Fruit fly (Drosophila melanogaster) whole organism, embryonic: ENCODE results near the gene CG9270.
A peak's percentile ranks its signal among the peaks of the same experiment; 100 is the strongest.

Experiments used
- ATbp ChIP-seq: fragments of 200-800 bp; sonication (Bioruptor generic); optimal IDR thresholded peaks from 2 replicates; lab custom pipeline; 2017; ENCODE audit warnings: missing biosample characterization, mild to moderate bottlenecking, missing genetic modification characterization, missing genetic modification reagents
- Abd-B ChIP-seq: fragments of 200-800 bp; sonication (Bioruptor generic); optimal IDR thresholded peaks from 2 replicates; lab custom pipeline; 2018; ENCODE audit warnings: missing biosample characterization, mild to moderate bottlenecking, missing genetic modification characterization, moderate library complexity
- CG10267 ChIP-seq: fragments of 200-800 bp; sonication (Bioruptor generic); optimal IDR thresholded peaks from 2 replicates; lab custom pipeline; 2018; ENCODE audit warnings: missing biosample characterization, mild to moderate bottlenecking, missing genetic modification characterization, moderate library complexity
- CG10959 ChIP-seq: fragments of 200-800 bp; sonication (Bioruptor generic); IDR thresholded peaks from 2 replicates; pipeline ENCODE4 v1.3.6; 2022; ENCODE audit warnings: missing biosample characterization, missing genetic modification characterization
- CG11398 ChIP-seq: fragments of 200-800 bp; sonication (Bioruptor generic); optimal IDR thresholded peaks from 2 replicates; lab custom pipeline; 2016; ENCODE audit warnings: missing biosample characterization, missing genetic modification characterization
- CG13775 ChIP-seq: fragments of 200-800 bp; sonication (Bioruptor generic); optimal IDR thresholded peaks from 3 replicates; lab custom pipeline; 2017; ENCODE audit warnings: missing biosample characterization, mild to moderate bottlenecking, missing genetic modification characterization
- CG17328 ChIP-seq: fragments of 200-800 bp; sonication (Bioruptor generic); IDR thresholded peaks from 2 replicates; pipeline ENCODE4 v1.3.6; 2022; ENCODE audit warnings: missing biosample characterization, missing genetic modification characterization
- CG17612 ChIP-seq: fragments of 200-800 bp; sonication (Bioruptor generic); IDR thresholded peaks from 2 replicates; pipeline ENCODE4 v1.3.6; 2022; ENCODE audit warnings: missing biosample characterization, missing genetic modification characterization
- CG18262 ChIP-seq: fragments of 200-800 bp; optimal IDR thresholded peaks from 3 replicates; lab custom pipeline; 2019; ENCODE audit warnings: missing biosample characterization, mild to moderate bottlenecking, missing genetic modification characterization, moderate library complexity
- CG18764 ChIP-seq: fragments of 200-800 bp; sonication (Bioruptor generic); optimal IDR thresholded peaks from 3 replicates; lab custom pipeline; 2016; ENCODE audit warnings: missing biosample characterization, missing genetic modification characterization
- CG2116 ChIP-seq: fragments of 200-800 bp; sonication (Bioruptor generic); optimal IDR thresholded peaks from 3 replicates; lab custom pipeline; 2018; ENCODE audit warnings: missing biosample characterization, mild to moderate bottlenecking, missing genetic modification characterization
- CG30431 ChIP-seq: fragments of 200-800 bp; sonication (Bioruptor generic); optimal IDR thresholded peaks from 2 replicates; lab custom pipeline; 2017; ENCODE audit warnings: missing biosample characterization, missing genetic modification characterization
- CG4282 ChIP-seq: fragments of 200-800 bp; sonication (Bioruptor generic); optimal IDR thresholded peaks from 2 replicates; lab custom pipeline; 2016; ENCODE audit warnings: missing biosample characterization, missing genetic modification characterization
- CG4730 ChIP-seq: fragments of 200-800 bp; sonication (Bioruptor generic); IDR thresholded peaks from 2 replicates; pipeline ENCODE4 v1.3.6; 2022; ENCODE audit warnings: missing biosample characterization, missing genetic modification characterization
- CG6765 ChIP-seq: fragments of 200-800 bp; sonication (Bioruptor generic); optimal IDR thresholded peaks from 3 replicates; lab custom pipeline; 2017; ENCODE audit warnings: missing biosample characterization, mild to moderate bottlenecking, missing genetic modification characterization
- CG7745 ChIP-seq: fragments of 200-800 bp; sonication (Bioruptor generic); optimal IDR thresholded peaks from 2 replicates; lab custom pipeline; 2018; ENCODE audit warnings: missing biosample characterization, mild to moderate bottlenecking, missing genetic modification characterization, moderate library complexity
- CG7786 ChIP-seq: fragments of 200-800 bp; sonication (Bioruptor generic); optimal IDR thresholded peaks from 2 replicates; lab custom pipeline; 2016; ENCODE audit warnings: missing biosample characterization, missing genetic modification characterization
- CG8478 ChIP-seq: fragments of >200 bp; optimal IDR thresholded peaks from 2 replicates; lab custom pipeline; 2018
- Camta ChIP-seq: fragments of 200-800 bp; sonication (Bioruptor generic); optimal IDR thresholded peaks from 2 replicates; lab custom pipeline; 2016; ENCODE audit warnings: missing biosample characterization, missing genetic modification characterization
- Elba2 ChIP-seq: fragments of 200-800 bp; sonication (Bioruptor generic); optimal IDR thresholded peaks from 3 replicates; lab custom pipeline; 2016; ENCODE audit warnings: missing biosample characterization, missing genetic modification characterization
- Fer3 ChIP-seq: fragments of 200-800 bp; sonication (Bioruptor generic); optimal IDR thresholded peaks from 2 replicates; lab custom pipeline; 2018; ENCODE audit warnings: missing biosample characterization, mild to moderate bottlenecking, missing genetic modification characterization, moderate library complexity
- HHEX ChIP-seq: fragments of 200-800 bp; sonication (Bioruptor generic); optimal IDR thresholded peaks from 3 replicates; lab custom pipeline; 2017; ENCODE audit warnings: missing biosample characterization, mild to moderate bottlenecking, missing genetic modification characterization, missing genetic modification reagents
- HLH3B ChIP-seq: fragments of 200-800 bp; sonication (Bioruptor generic); IDR thresholded peaks from 2 replicates; pipeline ENCODE4 v1.3.6; 2022; ENCODE audit warnings: missing biosample characterization, missing genetic modification characterization
- Hsf ChIP-seq: fragments of 200-800 bp; sonication (Bioruptor generic); optimal IDR thresholded peaks from 3 replicates; lab custom pipeline; 2016; ENCODE audit warnings: missing biosample characterization, missing genetic modification characterization
- NK7.1 ChIP-seq: fragments of 200-800 bp; sonication (Bioruptor generic); optimal IDR thresholded peaks from 3 replicates; lab custom pipeline; 2016; ENCODE audit warnings: missing biosample characterization, missing genetic modification characterization
- Oaz ChIP-seq: fragments of 200-800 bp; sonication (Bioruptor generic); IDR thresholded peaks from 2 replicates; pipeline ENCODE4 v1.3.6; 2022; ENCODE audit warnings: missing biosample characterization, missing genetic modification characterization
- Ptx1 ChIP-seq: fragments of 200-800 bp; sonication (Bioruptor generic); IDR thresholded peaks from 2 replicates; pipeline ENCODE4 v1.3.6; 2022; ENCODE audit warnings: missing biosample characterization, missing genetic modification characterization
- Side ChIP-seq: fragments of 200-800 bp; sonication (Bioruptor generic); optimal IDR thresholded peaks from 2 replicates; lab custom pipeline; 2016; ENCODE audit warnings: missing biosample characterization, missing genetic modification characterization
- Six4 ChIP-seq: fragments of 200-800 bp; sonication (Bioruptor generic); optimal IDR thresholded peaks from 2 replicates; lab custom pipeline; 2016; ENCODE audit warnings: missing biosample characterization, missing genetic modification characterization
- Sox102F ChIP-seq: fragments of 200-800 bp; sonication (Bioruptor generic); optimal IDR thresholded peaks from 2 replicates; lab custom pipeline; 2018; ENCODE audit warnings: missing biosample characterization, mild to moderate bottlenecking, missing genetic modification characterization, moderate library complexity
- Sry-δ ChIP-seq: fragments of 200-800 bp; sonication (Bioruptor generic); optimal IDR thresholded peaks from 2 replicates; lab custom pipeline; 2016; ENCODE audit warnings: missing biosample characterization, missing genetic modification characterization
- Tbp ChIP-seq: fragments of >200 bp; optimal IDR thresholded peaks from 2 replicates; lab custom pipeline; 2018; ENCODE audit warnings: missing biosample characterization, missing genetic modification characterization
- YL-1 ChIP-seq: fragments of 200-800 bp; sonication (Bioruptor generic); optimal IDR thresholded peaks from 3 replicates; lab custom pipeline; 2017; ENCODE audit warnings: missing biosample characterization, mild to moderate bottlenecking, missing genetic modification characterization
- ap ChIP-seq: fragments of 200-800 bp; sonication (Bioruptor generic); IDR thresholded peaks from 2 replicates; pipeline ENCODE4 v1.3.6; 2022; ENCODE audit warnings: missing biosample characterization, missing genetic modification characterization
- ato ChIP-seq: fragments of 200-800 bp; sonication (Bioruptor generic); IDR thresholded peaks from 2 replicates; pipeline ENCODE4 v1.3.6; 2022; ENCODE audit warnings: missing biosample characterization, missing genetic modification characterization; ENCODE audit not compliant: partially characterized antibody
- bowl ChIP-seq: fragments of 200-800 bp; sonication (Bioruptor generic); IDR thresholded peaks from 2 replicates; pipeline ENCODE4 v1.3.6; 2022; ENCODE audit warnings: missing biosample characterization, missing genetic modification characterization
- chm ChIP-seq: fragments of 200-800 bp; sonication (Bioruptor generic); IDR thresholded peaks from 2 replicates; pipeline ENCODE4 v1.3.6; 2022; ENCODE audit warnings: missing biosample characterization, missing genetic modification characterization
- chn ChIP-seq: fragments of 200-800 bp; sonication (Bioruptor generic); optimal IDR thresholded peaks from 2 replicates; lab custom pipeline; 2016; ENCODE audit warnings: missing biosample characterization, missing genetic modification characterization
- cwo ChIP-seq: fragments of 200-800 bp; sonication (Bioruptor generic); optimal IDR thresholded peaks from 3 replicates; lab custom pipeline; 2017; ENCODE audit warnings: missing biosample characterization, missing genetic modification characterization, mild to moderate bottlenecking, moderate library complexity, missing genetic modification reagents
- gcm2 ChIP-seq: fragments of 200-800 bp; sonication (Bioruptor generic); optimal IDR thresholded peaks from 2 replicates; lab custom pipeline; 2016; ENCODE audit warnings: missing biosample characterization, missing genetic modification characterization
- gro ChIP-seq: fragments of 200-800 bp; sonication (Bioruptor generic); optimal IDR thresholded peaks from 2 replicates; lab custom pipeline; 2016; ENCODE audit warnings: missing biosample characterization, missing genetic modification characterization
- hkb ChIP-seq, 2 experiments: fragments of 200-800 bp in 1 of 2; fragments of >200 bp in 1 of 2; sonication (Bioruptor generic) in 1 of 2; IDR thresholded peaks in 1 of 2; optimal IDR thresholded peaks in 1 of 2; 2 replicates each; pipeline versions ENCODE4 v1.3.6 to Lab custom; 2017 to 2022; ENCODE audit warnings: missing biosample characterization in 1 of 2, missing genetic modification characterization in 1 of 2
- kni ChIP-seq: fragments of 200-800 bp; sonication (Bioruptor generic); optimal IDR thresholded peaks from 3 replicates; lab custom pipeline; 2017; ENCODE audit warnings: mild to moderate bottlenecking, missing biosample characterization, missing genetic modification reagents, missing genetic modification characterization
- knrl ChIP-seq: fragments of 200-800 bp; sonication (Bioruptor generic); IDR thresholded peaks from 3 replicates; pipeline ENCODE4 v1.3.6; 2022; ENCODE audit warnings: missing biosample characterization, missing genetic modification characterization; ENCODE audit not compliant: partially characterized antibody
- lilli ChIP-seq: fragments of 200-800 bp; sonication (Bioruptor generic); optimal IDR thresholded peaks from 3 replicates; lab custom pipeline; 2016; ENCODE audit warnings: missing biosample characterization, missing genetic modification characterization
- luna ChIP-seq: fragments of 200-800 bp; sonication (Bioruptor generic); optimal IDR thresholded peaks from 2 replicates; lab custom pipeline; 2016; ENCODE audit warnings: missing biosample characterization, missing genetic modification characterization
- nom ChIP-seq: fragments of 200-800 bp; sonication (Bioruptor generic); optimal IDR thresholded peaks from 2 replicates; lab custom pipeline; 2017; ENCODE audit warnings: missing biosample characterization, missing genetic modification characterization, mild to moderate bottlenecking, moderate library complexity, missing genetic modification reagents
- repo ChIP-seq: fragments of 200-800 bp; sonication (Bioruptor generic); optimal IDR thresholded peaks from 2 replicates; lab custom pipeline; 2016; ENCODE audit warnings: missing biosample characterization, missing genetic modification characterization
- so ChIP-seq: fragments of 200-800 bp; sonication (Bioruptor generic); IDR thresholded peaks from 3 replicates; pipeline ENCODE4 v1.3.6; 2022; ENCODE audit warnings: missing biosample characterization, missing genetic modification characterization
- toy ChIP-seq: fragments of 200-800 bp; sonication (Bioruptor generic); IDR thresholded peaks from 2 replicates; pipeline ENCODE4 v1.3.6; 2022; ENCODE audit warnings: missing biosample characterization, missing genetic modification characterization
- wor ChIP-seq: fragments of 200-800 bp; sonication (Bioruptor generic); IDR thresholded peaks from 2 replicates; pipeline ENCODE4 v1.3.6; 2022; ENCODE audit warnings: missing biosample characterization, missing genetic modification characterization

Gene CG9270

DNA sequence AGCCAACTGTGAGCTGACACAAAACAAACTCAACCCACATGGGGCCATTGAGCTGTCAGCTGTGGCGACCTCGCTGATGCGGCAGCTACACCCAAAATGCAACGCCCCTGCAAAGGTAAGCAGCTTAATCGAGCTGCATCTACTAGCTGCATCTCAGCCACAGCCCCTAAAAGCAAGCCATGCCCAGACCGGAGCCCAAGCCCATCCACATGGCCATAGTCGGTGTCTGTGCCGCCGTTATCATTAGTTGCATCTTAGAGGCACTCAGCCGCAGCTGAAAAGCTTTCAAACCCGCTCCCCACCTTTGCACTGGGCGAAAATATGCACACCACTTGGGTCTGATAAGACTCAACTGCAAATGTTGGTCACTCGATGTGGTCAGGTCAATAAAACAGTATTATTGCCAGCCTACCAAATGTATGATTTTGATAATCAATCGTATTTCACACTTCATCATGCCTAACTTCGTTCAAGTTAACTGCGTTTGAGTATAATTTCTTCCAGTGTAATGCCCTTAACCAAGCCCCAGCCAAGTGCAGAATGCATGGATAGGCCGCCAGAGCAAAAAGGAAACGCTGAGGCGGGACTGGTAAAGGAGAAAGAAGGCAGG, 40.2 kb upstream of the CG9270 start (continued):
- TF ChIP-seq repo (no peak), CG4282 (GFP tag; lab: Kevin White, UChicago) (no peak), cwo (GFP tag; lab: Kevin White, UChicago) (no peak), ap (no peak), toy (GFP tag; lab: Robert Waterston, UW) (no peak), Six4 (GFP tag; lab: Kevin White, UChicago) (peak; percentile 34), Hsf (GFP tag; lab: Kevin White, UChicago) (peak; percentile 49), CG7786 (GFP tag; lab: Kevin White, UChicago) (no peak), CG18764 (GFP tag; lab: Kevin White, UChicago) (peak; percentile 1), CG17612 (GFP tag; lab: Robert Waterston, UW) (no peak), CG8478 (lab: Kevin White, UChicago) (no peak), CG10267 (peak; percentile 34), Side (no peak), NK7.1 (no peak), lilli (peak; percentile 30), Abd-B (GFP tag; lab: Kevin White, UChicago) (no peak), CG4730 (GFP tag; lab: Robert Waterston, UW) (no peak), so (no peak), CG17328 (GFP tag; lab: Robert Waterston, UW) (peak; percentile 69), CG13775 (GFP tag; lab: Kevin White, UChicago) (no peak), kni (GFP tag; lab: Kevin White, UChicago) (no peak), chm (GFP tag; lab: Robert Waterston, UW) (no peak), CG7745 (tag; lab: Kevin White, UChicago) (no peak), bowl (GFP tag; lab: Robert Waterston, UW) (no peak), CG11398 (no peak), CG10959 (peak; percentile 31; the same call in 1 of the 2 replicates), ato (GFP tag; lab: Robert Waterston, UW) (no peak), ATbp (GFP tag; lab: Kevin White, UChicago) (peak; percentile 70), CG6765 (GFP tag; lab: Kevin White, UChicago) (no peak), Ptx1 (GFP tag; lab: Robert Waterston, UW) (0 out of 2 replicates have a peak, but pooled peaks have one; percentile 40), knrl (no peak), Elba2 (GFP tag; lab: Kevin White, UChicago) (no peak), CG30431 (GFP tag; lab: Kevin White, UChicago) (peak; percentile 45), Oaz (no peak), gcm2 (GFP tag; lab: Kevin White, UChicago) (no peak), HHEX (GFP tag; lab: Kevin White, UChicago) (peak; percentile 26), Sry-δ (GFP tag; lab: Kevin White, UChicago) (no peak), Fer3 (tag; lab: Kevin White, UChicago) (no peak), CG2116 (GFP tag; lab: Kevin White, UChicago) (no peak), luna (no peak), chn (peak; percentile 59), YL-1 (GFP tag; lab: Kevin White, UChicago) (no peak), hkb (optimal IDR thresholded peaks at IDR 0.05; lab: Kevin White, UChicago) (no peak), hkb (GFP tag; IDR thresholded peaks at IDR 0.05; lab: Robert Waterston, UW) (0 out of 2 replicates have a peak, but pooled peaks have one; percentile 27), Camta (GFP tag; lab: Kevin White, UChicago) (peak; percentile 40), Sox102F (peak; percentile 81), wor (peak; percentile 26; the same call in 1 of the 2 replicates), nom (GFP tag; lab: Kevin White, UChicago) (no peak), HLH3B (0 out of 2 replicates have a peak, but pooled peaks have one; percentile 39), CG18262 (peak; percentile 71), gro (GFP tag; lab: Kevin White, UChicago) (no peak), Tbp (GFP tag; lab: Kevin White, UChicago) (no peak)
